Worm (Caenorhabditis elegans): Measurements from ENCODE around the gene fbxa-100.

Gene fbxa-100

DNA sequence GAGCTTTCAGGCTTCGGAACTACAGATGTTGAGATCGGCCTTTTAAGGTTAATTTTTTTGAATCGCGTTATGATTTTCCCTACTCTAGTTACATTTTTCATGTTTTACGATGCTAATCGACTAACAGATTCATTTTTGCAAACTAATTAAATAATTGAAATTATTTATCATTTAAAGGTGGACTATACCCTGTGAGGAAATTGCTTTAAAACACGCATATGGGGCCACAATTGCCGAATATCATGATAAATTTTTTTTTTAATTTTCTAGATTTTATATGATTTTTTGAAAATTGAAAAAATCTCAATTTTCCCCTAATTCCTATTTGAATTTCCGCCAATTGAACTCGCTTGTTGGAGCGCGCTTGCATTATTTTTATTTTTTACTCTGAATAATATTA is at the start of gene fbxa-100:
TSS of gene fbxa-100 (minus strand) at position 101 of the 400 bp plus-strand sequence.
- TF ChIP-seq ceh-27 (GFP tag; optimal IDR thresholded peaks at IDR 0.05) (no peak), nfya-2 (GFP tag; IDR thresholded peaks at IDR 0.05) (no peak), snpc-1.3 (tag; optimal IDR thresholded peaks at IDR 0.05; ENCODE audit: insufficient read depth) (no peak), ztf-3 (GFP tag; optimal IDR thresholded peaks at IDR 0.05) (no peak)

DNA sequence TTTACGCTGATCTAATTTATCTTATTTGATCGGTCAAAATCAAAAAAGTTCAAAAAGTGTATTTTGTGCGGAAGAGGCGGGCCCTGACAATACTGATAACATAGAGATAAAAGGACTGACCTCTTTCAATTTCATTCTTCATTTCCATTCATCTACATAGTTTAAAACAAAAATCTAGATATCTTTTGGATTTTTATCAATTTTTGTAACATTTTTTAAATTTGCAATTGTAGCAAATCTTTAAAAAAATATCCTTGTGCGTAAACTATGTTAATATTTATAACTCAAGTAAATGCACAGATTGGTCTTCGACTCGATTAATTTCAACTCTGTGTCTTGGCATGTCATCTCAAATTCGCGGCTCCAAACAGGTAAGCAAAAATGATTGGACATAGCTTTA is 41.7 kb upstream of the fbxa-100 start, which contains the start of gene argk-1:
TSS of gene argk-1 (plus strand) at position 301 of the 400 bp plus-strand sequence.
- TF ChIP-seq lin-35 (GFP tag; optimal IDR thresholded peaks at IDR 0.05), result no peak
- TF ChIP-seq K12H6.12 (tag; optimal IDR thresholded peaks at IDR 0.05), result no peak
- TF ChIP-seq snpc-4 (GFP tag; optimal IDR thresholded peaks at IDR 0.05), result no peak
- TF ChIP-seq snpc-4 (tag; optimal IDR thresholded peaks at IDR 0.05), result no peak
- no peak for TF ChIP-seq F10E7.11 (tag; optimal IDR thresholded peaks at IDR 0.05)
- TF ChIP-seq ceh-58 (GFP tag; IDR thresholded peaks at IDR 0.05), result no peak
- no peak for TF ChIP-seq lir-1 (GFP tag; conservative IDR thresholded peaks at IDR 0.05)
- TF ChIP-seq nhr-90 (tag; optimal IDR thresholded peaks at IDR 0.05), result no peak
- no peak for TF ChIP-seq lin-54 (GFP tag; optimal IDR thresholded peaks at IDR 0.05)
- TF ChIP-seq efl-1 (GFP tag; optimal IDR thresholded peaks at IDR 0.05), result no peak

DNA sequence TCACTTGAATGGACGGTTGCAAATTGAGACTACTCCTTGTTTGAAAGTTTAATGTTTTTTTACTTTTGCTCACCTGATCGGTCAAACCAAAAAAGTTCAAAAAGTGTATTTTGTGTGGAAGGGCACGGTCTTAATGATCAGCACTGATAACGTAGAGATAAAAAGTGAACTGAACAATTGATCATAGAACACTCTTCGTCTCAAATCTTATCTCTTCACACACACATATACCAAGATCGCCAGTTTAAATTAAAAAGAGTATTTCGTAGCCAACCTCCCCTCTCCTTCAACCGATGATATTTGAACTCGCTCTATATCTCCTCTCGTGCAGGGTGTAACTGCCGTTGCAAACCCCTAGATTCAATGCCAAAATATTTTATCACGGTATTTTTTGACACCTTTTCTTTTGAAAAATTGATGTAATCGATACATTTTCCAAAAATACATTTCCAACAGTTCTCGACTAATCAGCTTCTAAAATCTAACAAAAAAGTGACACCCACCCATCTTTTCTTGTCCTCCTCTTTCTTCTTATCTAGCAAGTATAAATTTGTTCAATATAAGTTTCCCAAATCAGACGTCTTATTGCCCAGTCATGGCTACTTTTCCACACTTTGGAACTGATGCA is 38.3 kb upstream of the fbxa-100 start, which contains the start of gene cth-1:
TSS of gene cth-1 (plus strand) at position 578 of the 628 bp plus-strand sequence.
- TF ChIP-seq zfh-2 (GFP tag; conservative IDR thresholded peaks at IDR 0.05) (no peak), nhr-80 (tag; optimal IDR thresholded peaks at IDR 0.05) (peak; percentile 68)

DNA sequence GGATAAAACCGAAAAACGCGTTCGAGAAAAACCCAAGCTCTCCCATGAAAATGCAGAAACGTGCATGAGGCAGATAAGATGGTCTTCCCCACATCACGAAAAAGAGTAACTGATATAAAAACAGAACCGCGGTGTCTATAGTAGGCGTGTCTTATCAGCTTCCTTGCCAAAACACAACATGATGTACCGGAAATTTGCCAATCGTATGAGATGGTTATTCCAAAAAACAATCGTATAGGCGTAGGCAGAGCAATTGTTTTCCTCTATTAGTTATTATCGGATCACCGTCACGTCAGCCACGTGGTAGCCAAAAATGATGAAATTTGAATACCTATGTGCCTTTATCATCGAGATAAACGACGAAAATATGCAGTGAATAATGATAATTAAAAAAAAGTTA is 37.5 kb upstream of the fbxa-100 start, which contains the start of gene str-7:
TSS of gene str-7 (minus strand) at position 101 of the 400 bp plus-strand sequence.
- no peak for TF ChIP-seq snpc-1.1 (tag; optimal IDR thresholded peaks at IDR 0.05; ENCODE audit: insufficient read depth)
- no peak for TF ChIP-seq F37B4.10 (GFP tag; IDR thresholded peaks at IDR 0.05)
- no peak for TF ChIP-seq F57A8.1 (GFP tag; optimal IDR thresholded peaks at IDR 0.05)
- no peak for TF ChIP-seq B0336.3 (GFP tag; IDR thresholded peaks at IDR 0.05)
- no peak for TF ChIP-seq T07F8.4 (tag; optimal IDR thresholded peaks at IDR 0.05)
- TF ChIP-seq zfh-2 (GFP tag; conservative IDR thresholded peaks at IDR 0.05), result no peak
- TF ChIP-seq die-1 (tag; optimal IDR thresholded peaks at IDR 0.05), result no peak

ce11 chrV:16094862-16095261 is 33.0 kb upstream of the fbxa-100 start:
- no peak for TF ChIP-seq nfyb-1 (GFP tag; IDR thresholded peaks at IDR 0.05)
- no peak for TF ChIP-seq attf-6 (GFP tag; IDR thresholded peaks at IDR 0.05)
- no peak for TF ChIP-seq Y53F4B.3 (GFP tag; IDR thresholded peaks at IDR 0.05)
- no peak; the same call in 1 of the 2 replicates for TF ChIP-seq hmg-1.2 (GFP tag; IDR thresholded peaks at IDR 0.05)
- TF ChIP-seq egl-44 (GFP tag; IDR thresholded peaks at IDR 0.05), result no peak
- TF ChIP-seq F49E8.2 (tag; optimal IDR thresholded peaks at IDR 0.05; ENCODE audit: insufficient read depth), result no peak
- no peak for TF ChIP-seq Y79H2A.3 (GFP tag; conservative IDR thresholded peaks at IDR 0.05)
- TF ChIP-seq dpl-1 (GFP tag; optimal IDR thresholded peaks at IDR 0.05), result no peak
- TF ChIP-seq Y95B8A.8 (GFP tag; IDR thresholded peaks at IDR 0.05), result no peak
- no peak for TF ChIP-seq nhr-90 (tag; optimal IDR thresholded peaks at IDR 0.05)
- no peak for TF ChIP-seq ceh-40 (GFP tag; IDR thresholded peaks at IDR 0.05)
- no peak for TF ChIP-seq F10E7.11 (tag; optimal IDR thresholded peaks at IDR 0.05)
- TF ChIP-seq efl-1 (GFP tag; optimal IDR thresholded peaks at IDR 0.05), result no peak
- TF ChIP-seq C06A6.2 (GFP tag; conservative IDR thresholded peaks at IDR 0.05), result no peak

Measured in whole organism, young adult.